Worm (Caenorhabditis elegans) whole organism, early embryonic: ENCODE data around the gene cav-2.

Experiments
- hmbx-1 ChIP-seq: sonication (generic microtip); optimal IDR thresholded peaks from 2 replicates; lab custom pipeline; 2016; ENCODE audit warnings: mild to moderate bottlenecking, missing genetic modification characterization, missing compliant biosample characterization
- tra-4 ChIP-seq: sonication (generic microtip); optimal IDR thresholded peaks from 2 replicates; lab custom pipeline; 2017; ENCODE audit warnings: missing genetic modification characterization, missing compliant biosample characterization

DNA sequence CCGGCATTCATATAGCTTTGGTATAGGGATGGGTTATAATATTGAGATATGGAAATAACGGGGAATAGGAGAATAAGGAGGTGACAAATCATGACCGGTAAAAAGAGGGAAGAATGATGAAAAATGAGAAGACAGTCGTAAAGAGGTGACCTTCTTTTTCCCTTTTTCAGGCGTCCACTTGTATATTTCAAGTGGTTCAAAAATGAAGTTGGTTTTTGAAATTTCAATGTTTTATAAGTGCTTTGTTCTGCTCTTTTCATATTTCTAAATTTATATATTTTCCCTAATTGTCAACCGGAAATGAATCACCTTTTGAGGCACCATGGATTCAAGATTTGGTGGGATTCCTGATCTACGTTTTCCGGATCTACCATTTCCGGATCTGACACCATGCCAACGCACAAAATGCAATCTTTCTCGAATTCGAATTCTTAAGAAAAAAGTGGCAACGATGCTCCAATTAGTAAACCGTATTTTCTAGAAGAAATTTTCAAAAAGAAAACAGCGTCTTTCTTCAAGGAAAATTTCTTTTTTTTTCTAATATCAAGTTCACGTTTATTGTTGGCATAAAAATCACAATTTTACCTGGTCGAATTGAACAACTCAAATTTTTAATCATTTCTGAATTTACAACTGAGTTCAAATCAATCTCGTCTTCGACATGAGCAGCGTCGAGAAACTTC lies 32.7 kb downstream of the cav-2 start, which contains the start of the genes F53F4.2 and F53F4.18:
- TF ChIP-seq tra-4 (tag; lab: Kevin White, UChicago) (no peak), hmbx-1 (tag; lab: Kevin White, UChicago) (no peak)
